Worm (Caenorhabditis elegans): ENCODE data around the gene crb-3.
A peak's percentile ranks its signal among the peaks of the same experiment; 100 is the strongest.

crb-3 gene

ce11 chrX:9225273-9225672, 21.7 kb downstream of the crb-3 start:
- TF ChIP-seq ceh-28 (tag; optimal IDR thresholded peaks at IDR 0.05) (no peak), elt-1 (tag; optimal IDR thresholded peaks at IDR 0.05) (peak; percentile 1), lin-39 (tag; optimal IDR thresholded peaks at IDR 0.05) (no peak), ceh-16 (tag; optimal IDR thresholded peaks at IDR 0.05) (no peak), R02D3.7 (tag; optimal IDR thresholded peaks at IDR 0.05) (no peak), nhr-23 (tag; optimal IDR thresholded peaks at IDR 0.05) (peak; percentile 11), nhr-12 (tag; optimal IDR thresholded peaks at IDR 0.05) (no peak), mdl-1 (tag; optimal IDR thresholded peaks at IDR 0.05) (no peak), ztf-11 (tag; optimal IDR thresholded peaks at IDR 0.05) (no peak), tbx-2 (tag; optimal IDR thresholded peaks at IDR 0.05) (no peak), egl-5 (tag; optimal IDR thresholded peaks at IDR 0.05) (no peak), nhr-76 (tag; optimal IDR thresholded peaks at IDR 0.05) (no peak), jun-1 (tag; optimal IDR thresholded peaks at IDR 0.05) (peak; percentile 14), ZK546.5 (tag; optimal IDR thresholded peaks at IDR 0.05) (no peak), unc-39 (tag; optimal IDR thresholded peaks at IDR 0.05) (no peak), nhr-77 (tag; optimal IDR thresholded peaks at IDR 0.05) (no peak), unc-62 (GFP tag; optimal IDR thresholded peaks at IDR 0.05) (no peak), aly-2 (tag; optimal IDR thresholded peaks at IDR 0.05) (no peak), nhr-237 (tag; optimal IDR thresholded peaks at IDR 0.05) (no peak), nhr-28 (tag; optimal IDR thresholded peaks at IDR 0.05) (no peak), hmg-11 (tag; optimal IDR thresholded peaks at IDR 0.05) (peak; percentile 19), skn-1 (tag; optimal IDR thresholded peaks at IDR 0.05) (no peak), nhr-25 (tag; optimal IDR thresholded peaks at IDR 0.05) (peak; percentile 68), nhr-43 (tag; optimal IDR thresholded peaks at IDR 0.05; ENCODE audit: poor library complexity, severe bottlenecking) (peak; percentile 20), eor-1 (tag; optimal IDR thresholded peaks at IDR 0.05) (no peak), nfya-1 (tag; optimal IDR thresholded peaks at IDR 0.05; ENCODE audit: insufficient read depth) (no peak), zag-1 (tag; optimal IDR thresholded peaks at IDR 0.05) (no peak), ceh-82 (tag; optimal IDR thresholded peaks at IDR 0.05) (no peak), ztf-4 (tag; optimal IDR thresholded peaks at IDR 0.05) (no peak), sea-2 (GFP tag; optimal IDR thresholded peaks at IDR 0.05) (no peak), elt-2 (tag; optimal IDR thresholded peaks at IDR 0.05) (peak; percentile 60), nhr-11 (tag; optimal IDR thresholded peaks at IDR 0.05) (no peak), snpc-4 (tag; optimal IDR thresholded peaks at IDR 0.05) (no peak), egl-27 (tag; optimal IDR thresholded peaks at IDR 0.05) (peak; percentile 53), fkh-2 (tag; optimal IDR thresholded peaks at IDR 0.05) (no peak), nhr-67 (tag; optimal IDR thresholded peaks at IDR 0.05) (no peak), lsy-12 (tag; optimal IDR thresholded peaks at IDR 0.05) (peak; percentile 15), daf-12 (tag; optimal IDR thresholded peaks at IDR 0.05) (no peak), lin-15B (tag; optimal IDR thresholded peaks at IDR 0.05) (no peak), mml-1 (tag; optimal IDR thresholded peaks at IDR 0.05) (no peak), fkh-10 (GFP tag; optimal IDR thresholded peaks at IDR 0.05) (no peak), pha-4 (tag; optimal IDR thresholded peaks at IDR 0.05) (peak; percentile 69), fos-1 (tag; optimal IDR thresholded peaks at IDR 0.05) (no peak), pqm-1 (tag; optimal IDR thresholded peaks at IDR 0.05) (peak; percentile 45), elt-3 (tag; optimal IDR thresholded peaks at IDR 0.05) (no peak), ama-1 (optimal IDR thresholded peaks at IDR 0.05) (no peak), ceh-9 (tag; optimal IDR thresholded peaks at IDR 0.05) (no peak)

- TF ChIP-seq unc-39 (tag; optimal IDR thresholded peaks at IDR 0.05) (no peak), pha-4 (tag; optimal IDR thresholded peaks at IDR 0.05) (peak; percentile 11), nhr-23 (tag; optimal IDR thresholded peaks at IDR 0.05) (peak; percentile 55), tbx-2 (tag; optimal IDR thresholded peaks at IDR 0.05) (no peak)
These were observed 23.3 kb downstream of the crb-3 start for ce11 chrX:9226904-9227303.

All from whole organism, L3 larva.